Comparison of ENCODE assay signal across 2 fruit fly cellular contexts in genomic region chr2L:10395035-10395434, dm6.
TF ChIP-seq lines count a peak whose summit lies in the region.

No protein-coding gene starts in this region.

TF ChIP-seq in whole organism, adult, 20 proteins besides CTCF, POLR2A, EP300 and RAD21:
- no peak for TF ChIP-seq bab1 (GFP tag; optimal IDR thresholded peaks at IDR 0.05; lab: Kevin White, UChicago)
- TF ChIP-seq tj (GFP tag; optimal IDR thresholded peaks at IDR 0.05; lab: Kevin White, UChicago), result peak; percentile 96

TF ChIP-seq in whole organism, wandering third instar larva, 38 proteins besides CTCF, POLR2A, EP300 and RAD21:
- TF ChIP-seq Sp1 (GFP tag; optimal IDR thresholded peaks at IDR 0.05; lab: Kevin White, UChicago), result no peak
- TF ChIP-seq GATAd (GFP tag; optimal IDR thresholded peaks at IDR 0.05; lab: Kevin White, UChicago), result no peak
- TF ChIP-seq tai (GFP tag; optimal IDR thresholded peaks at IDR 0.05; lab: Kevin White, UChicago), result peak; percentile 31
